Fruit fly (Drosophila melanogaster) Kc167 (cell line): ENCODE measurements around the gene RhoGAPp190.

Experiments used
- h ChIP-seq: fragments of >200 bp; optimal IDR thresholded peaks from 3 replicates; lab custom pipeline; 2018; ENCODE audit warnings: missing external identifiers
- insv ChIP-seq: fragments of >200 bp; optimal IDR thresholded peaks from 3 replicates; lab custom pipeline; 2018; ENCODE audit warnings: missing external identifiers

DNA sequence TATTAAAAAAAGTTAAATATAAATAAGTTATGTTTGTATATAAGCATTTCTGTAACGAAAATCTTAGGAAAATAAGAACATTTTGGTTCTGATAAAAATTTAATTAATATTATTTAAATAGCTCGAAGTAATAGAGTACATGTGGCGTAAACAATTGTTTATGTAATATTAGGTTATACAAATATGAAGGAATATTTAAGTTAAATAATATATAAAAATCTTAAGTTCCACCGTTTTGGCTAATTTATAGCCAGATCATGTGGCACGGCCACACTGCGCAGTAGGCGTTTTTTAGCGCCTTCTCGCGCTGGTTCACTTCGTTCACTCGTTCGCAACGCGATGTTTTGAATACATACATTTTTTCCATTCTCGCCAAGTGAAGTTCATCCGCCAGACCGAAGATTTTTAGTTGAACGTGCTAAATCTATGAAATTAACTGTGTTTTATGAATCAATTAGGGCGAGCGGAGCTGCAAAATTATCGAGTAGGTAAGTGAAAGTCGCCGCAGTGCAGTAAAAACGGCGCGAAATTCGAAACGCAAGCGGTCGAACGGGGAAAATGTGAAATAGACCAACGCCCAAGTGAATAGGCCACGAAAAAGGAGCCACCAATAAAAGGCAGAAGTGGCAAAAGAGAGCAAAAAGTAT is 4.8 kb upstream of the RhoGAPp190 start, which contains the start of gene beta-Spec:
- TF ChIP-seq insv (lab: Kevin White, UChicago) (no peak), h (lab: Kevin White, UChicago) (no peak)
